Worm (Caenorhabditis elegans) whole organism, L3 larva: ENCODE data around the gene F55C12.19.

Experiments used
- ceh-28 ChIP-seq: fragments of 150-350 bp; optimal IDR thresholded peaks from 2 replicates; lab custom pipeline; 2014; ENCODE audit warnings: missing biosample characterization, missing genetic modification reagents, missing genetic modification characterization
- nhr-76 ChIP-seq: fragments of 150-350 bp; sonication (generic microtip); optimal IDR thresholded peaks from 5 replicates; lab custom pipeline; 2014; ENCODE audit warnings: missing biosample characterization, missing genetic modification characterization

DNA sequence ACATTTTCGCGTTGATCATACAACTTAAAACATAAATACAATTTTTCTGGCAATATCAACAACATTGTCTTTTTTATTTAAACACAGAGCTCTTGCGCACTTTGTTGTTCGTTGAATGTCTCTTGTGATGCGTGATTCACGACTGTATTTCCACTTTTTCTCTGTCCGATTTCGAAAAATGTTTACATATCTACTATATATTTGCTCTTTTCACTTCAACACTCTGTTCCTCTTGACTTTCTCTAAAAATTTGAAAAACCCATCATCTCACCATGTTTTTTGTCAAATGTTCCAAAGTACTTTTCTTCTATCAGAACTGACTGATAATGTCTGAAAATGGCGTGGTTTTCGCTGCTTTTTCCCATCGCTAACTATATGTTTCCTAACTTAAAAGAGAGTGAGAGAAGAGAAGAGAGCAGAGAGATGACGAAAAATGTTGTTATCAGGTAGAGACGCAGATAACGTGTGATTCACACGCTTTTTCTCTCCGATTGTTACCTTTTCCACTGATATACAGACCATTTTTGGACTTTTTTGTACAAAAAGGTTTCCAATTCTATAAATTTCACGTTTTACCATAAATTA lies 46.1 kb downstream of the F55C12.19 start:
- TF ChIP-seq ceh-28 (tag; lab: Kevin White, UChicago) (no peak), nhr-76 (no peak)
